Worm (Caenorhabditis elegans): ENCODE data around the gene srsy-2.

The srsy-2 gene

DNA sequence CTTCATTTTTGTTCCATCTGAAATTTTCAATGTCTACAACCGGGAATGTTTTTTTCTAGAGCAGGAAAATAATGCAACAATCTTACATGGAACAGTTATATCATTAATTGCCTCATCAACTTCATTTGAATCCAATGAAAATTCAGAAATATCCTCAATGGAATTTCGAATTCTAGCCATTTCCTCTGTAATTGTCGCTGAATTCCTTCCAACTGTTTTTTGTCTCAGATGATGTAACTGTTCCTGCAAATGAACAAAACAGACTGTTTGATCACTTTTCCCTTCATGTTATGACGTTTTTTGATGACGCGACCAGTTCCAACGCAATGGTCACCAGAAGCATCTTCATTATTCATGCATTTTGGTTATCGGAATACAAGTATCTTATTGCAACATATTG lies 5.4 kb downstream of the srsy-2 start:
- TF ChIP-seq ceh-34 (tag; optimal IDR thresholded peaks at IDR 0.05): no peak
- no peak for TF ChIP-seq F13H6.1 (tag; optimal IDR thresholded peaks at IDR 0.05)
- no peak for TF ChIP-seq hlh-8 (tag; optimal IDR thresholded peaks at IDR 0.05)
- TF ChIP-seq nhr-232 (tag; optimal IDR thresholded peaks at IDR 0.05): no peak
- no peak for TF ChIP-seq eyg-1 (tag; optimal IDR thresholded peaks at IDR 0.05)
- TF ChIP-seq fkh-10 (GFP tag; optimal IDR thresholded peaks at IDR 0.05): no peak
- no peak for TF ChIP-seq ceh-24 (tag; optimal IDR thresholded peaks at IDR 0.05)
- TF ChIP-seq pat-9 (tag; optimal IDR thresholded peaks at IDR 0.05): no peak
- TF ChIP-seq pros-1 (tag; optimal IDR thresholded peaks at IDR 0.05): no peak
- TF ChIP-seq hlh-30 (tag; optimal IDR thresholded peaks at IDR 0.05; ENCODE audit: insufficient read depth): no peak
- TF ChIP-seq ceh-14 (tag; optimal IDR thresholded peaks at IDR 0.05): no peak
- TF ChIP-seq ttx-3 (tag; optimal IDR thresholded peaks at IDR 0.05): no peak
- TF ChIP-seq pqm-1 (tag; optimal IDR thresholded peaks at IDR 0.05): no peak
- no peak for TF ChIP-seq sox-4 (tag; optimal IDR thresholded peaks at IDR 0.05)
- no peak for TF ChIP-seq ceh-2 (tag; optimal IDR thresholded peaks at IDR 0.05)
- no peak for TF ChIP-seq unc-42 (tag; optimal IDR thresholded peaks at IDR 0.05)

DNA sequence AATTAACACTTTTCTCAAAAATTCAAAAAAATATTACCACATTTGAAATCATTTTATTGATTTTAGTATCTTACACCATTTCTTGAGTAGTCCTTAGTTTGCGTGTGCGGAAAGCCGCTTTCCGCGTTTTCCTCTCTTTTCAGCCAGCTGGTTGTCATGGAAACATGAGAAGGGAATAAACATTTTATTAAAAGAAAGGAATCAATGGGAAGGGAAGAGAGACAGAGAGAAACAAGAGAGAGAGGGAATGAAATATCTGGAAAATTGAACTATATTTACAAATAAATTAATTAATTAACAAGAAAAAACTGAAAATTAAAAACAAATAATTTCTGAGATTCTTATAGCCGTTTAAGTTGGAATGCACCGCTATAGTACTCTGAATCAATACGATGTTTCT lies 7.5 kb downstream of the srsy-2 start, which contains the start of gene mks-2:
TSS of gene mks-2 (minus strand) at position 101 of the 400 bp plus-strand sequence.
- no peak for TF ChIP-seq hlh-15 (tag; optimal IDR thresholded peaks at IDR 0.05)
- no peak for TF ChIP-seq K02D7.2 (tag; optimal IDR thresholded peaks at IDR 0.05)
- no peak for TF ChIP-seq elt-2 (tag; optimal IDR thresholded peaks at IDR 0.05)
- no peak for TF ChIP-seq pax-1 (tag; optimal IDR thresholded peaks at IDR 0.05)
- no peak for TF ChIP-seq ceh-2 (tag; optimal IDR thresholded peaks at IDR 0.05)
- no peak for TF ChIP-seq nhr-232 (tag; optimal IDR thresholded peaks at IDR 0.05)
- TF ChIP-seq sox-2 (GFP tag; IDR thresholded peaks at IDR 0.05): no peak
- TF ChIP-seq pqm-1 (tag; optimal IDR thresholded peaks at IDR 0.05): no peak
- TF ChIP-seq madf-2 (tag; optimal IDR thresholded peaks at IDR 0.05): no peak

DNA sequence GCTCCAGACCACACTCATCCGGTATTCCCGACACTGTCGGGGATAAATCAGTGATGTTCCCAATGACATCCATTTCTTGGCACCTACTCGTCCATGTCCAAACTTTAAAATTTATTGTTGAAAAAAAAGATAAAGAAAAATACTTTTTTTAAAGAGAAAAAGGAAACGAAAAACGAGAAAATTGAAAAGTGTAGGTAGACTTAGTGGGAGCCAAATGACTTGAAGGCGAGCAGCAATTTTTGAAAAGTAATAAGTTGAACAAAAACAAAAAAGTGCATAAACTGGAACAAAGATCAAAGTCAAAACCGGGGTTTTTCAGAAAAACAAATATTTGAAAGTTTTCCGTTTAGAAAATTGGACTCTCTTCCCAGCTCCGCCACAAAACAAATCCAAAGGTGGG lies 18.8 kb downstream of the srsy-2 start, which contains the start of gene daf-37:
TSS of gene daf-37 (minus strand) at position 101 of the 400 bp plus-strand sequence.
- no peak for TF ChIP-seq T23F11.4 (GFP tag; optimal IDR thresholded peaks at IDR 0.05)
- TF ChIP-seq nhr-11 (tag; optimal IDR thresholded peaks at IDR 0.05): no peak
- no peak for TF ChIP-seq C08G9.2 (tag; optimal IDR thresholded peaks at IDR 0.05)
- no peak for TF ChIP-seq eyg-1 (tag; optimal IDR thresholded peaks at IDR 0.05)

DNA sequence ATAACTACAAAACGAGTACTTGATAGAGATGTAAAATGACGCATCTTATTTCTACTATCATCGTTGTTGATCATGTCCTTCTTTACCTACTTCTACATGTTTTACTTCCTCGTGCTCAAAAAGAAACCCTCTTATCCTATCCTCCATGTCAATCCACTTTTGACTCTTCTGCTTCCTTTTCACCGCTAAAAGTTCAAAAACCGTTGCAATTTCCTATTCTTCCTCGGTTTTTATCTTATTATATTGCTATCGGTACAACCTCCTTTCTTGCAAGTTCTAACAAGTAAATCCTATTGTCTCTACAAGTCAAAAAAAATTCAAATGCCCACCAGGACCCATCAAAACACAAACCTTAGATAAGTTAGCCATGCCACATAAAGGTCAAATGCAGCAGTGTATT lies 19.6 kb downstream of the srsy-2 start:
- TF ChIP-seq ttx-3 (tag; optimal IDR thresholded peaks at IDR 0.05) (no peak), F13H6.1 (tag; optimal IDR thresholded peaks at IDR 0.05) (no peak), unc-42 (tag; optimal IDR thresholded peaks at IDR 0.05) (peak; percentile 52), Y22D7AL.16 (tag; optimal IDR thresholded peaks at IDR 0.05) (no peak), ceh-45 (GFP tag; IDR thresholded peaks at IDR 0.05) (no peak), ceh-18 (tag; optimal IDR thresholded peaks at IDR 0.05) (no peak)

DNA sequence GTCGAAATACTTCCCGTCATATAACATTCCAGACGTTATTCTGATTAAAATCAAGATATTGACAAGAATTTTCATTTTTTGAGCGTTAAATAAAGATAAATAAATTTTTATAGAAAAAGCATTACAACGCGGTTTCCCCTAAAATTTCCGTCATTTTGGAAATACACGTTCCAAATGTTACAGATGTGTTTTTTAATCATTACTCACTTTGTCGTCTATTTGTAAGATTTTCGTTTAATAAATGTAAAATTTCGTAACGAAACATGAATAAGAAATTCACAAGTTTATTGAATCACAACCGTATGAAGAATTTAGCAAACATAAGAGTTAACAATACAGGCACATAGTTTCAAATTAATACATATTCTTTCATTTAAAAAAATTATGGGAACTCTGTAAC lies 24.0 kb downstream of the srsy-2 start, which contains the start of gene C30B5.17:
TSS of gene C30B5.17 (minus strand) at position 101 of the 400 bp plus-strand sequence.
- no peak for TF ChIP-seq ahr-1 (tag; optimal IDR thresholded peaks at IDR 0.05)

DNA sequence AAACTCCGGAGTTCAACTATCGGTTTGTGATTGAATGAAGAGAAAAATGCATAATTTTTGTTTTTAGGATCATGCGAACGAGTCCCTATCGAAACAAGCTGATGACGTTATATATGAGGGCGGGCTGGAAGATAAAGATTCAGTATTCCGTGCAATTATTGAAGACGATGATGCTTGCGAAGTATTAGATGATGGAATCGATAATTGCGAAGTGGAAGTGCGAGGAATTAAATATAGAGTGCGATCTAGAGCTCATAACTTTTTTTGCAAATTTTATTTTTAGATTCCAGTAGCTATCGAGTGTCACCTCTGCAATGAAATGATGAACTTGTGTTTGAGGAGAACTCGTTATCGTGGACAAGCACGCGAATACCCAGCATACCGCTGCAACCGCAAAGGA lies 27.9 kb downstream of the srsy-2 start:
- TF ChIP-seq pag-3 (tag; optimal IDR thresholded peaks at IDR 0.05; ENCODE audit: borderline replicate concordance) (no peak), ets-4 (tag; optimal IDR thresholded peaks at IDR 0.05) (no peak), pax-1 (tag; optimal IDR thresholded peaks at IDR 0.05) (no peak), ceh-18 (tag; optimal IDR thresholded peaks at IDR 0.05) (no peak), ceh-19 (GFP tag; optimal IDR thresholded peaks at IDR 0.05) (no peak), elt-2 (tag; optimal IDR thresholded peaks at IDR 0.05) (no peak), ceh-24 (tag; optimal IDR thresholded peaks at IDR 0.05) (no peak), nfya-1 (tag; optimal IDR thresholded peaks at IDR 0.05) (no peak), ceh-14 (tag; optimal IDR thresholded peaks at IDR 0.05) (no peak), hlh-15 (tag; optimal IDR thresholded peaks at IDR 0.05) (no peak), sdc-2 (tag; optimal IDR thresholded peaks at IDR 0.05) (no peak), tbx-7 (tag; optimal IDR thresholded peaks at IDR 0.05) (no peak), tbx-2 (tag; optimal IDR thresholded peaks at IDR 0.05) (no peak), gmeb-2 (tag; optimal IDR thresholded peaks at IDR 0.05) (no peak), pha-2 (tag; optimal IDR thresholded peaks at IDR 0.05) (no peak), pat-9 (tag; optimal IDR thresholded peaks at IDR 0.05) (no peak), eyg-1 (tag; optimal IDR thresholded peaks at IDR 0.05) (no peak)

Data from whole organism, late embryonic.